Worm (Caenorhabditis elegans): ENCODE measurements around the gene F14D7.1.
A peak's percentile ranks its signal among the peaks of the same experiment; 100 is the strongest.

The F14D7.1 gene

DNA sequence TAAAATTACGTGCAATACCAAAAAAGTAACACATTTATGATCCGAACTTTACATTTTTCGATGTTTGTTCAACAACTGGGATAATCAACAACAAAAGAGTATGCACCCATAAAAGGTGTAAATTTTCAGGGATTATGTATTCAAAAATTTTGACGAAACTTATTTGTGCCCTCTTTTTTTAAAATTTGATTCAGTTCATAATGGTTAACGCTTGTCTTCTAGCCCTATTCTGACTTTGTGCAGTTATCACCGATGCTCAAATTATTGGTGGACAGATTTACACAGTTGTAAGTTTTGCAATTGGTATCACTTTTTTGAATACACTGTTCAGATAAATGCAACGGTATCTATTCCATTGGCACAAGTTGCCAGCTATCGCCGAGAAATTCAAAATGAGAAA, 40.6 kb downstream of the F14D7.1 start, which contains the start of gene K02E11.6:
Gene K02E11.6 (plus strand): TSS at position 149 of the 400 bp plus-strand sequence.
- peak in 1 of 2 experiments; percentile 98 for TF ChIP-seq unc-62 (GFP tag; optimal IDR thresholded peaks at IDR 0.05 in 1 of 2)
- no peak for TF ChIP-seq unc-62 (tag; optimal IDR thresholded peaks at IDR 0.05)
- no peak for TF ChIP-seq lin-1 (GFP tag; IDR thresholded peaks at IDR 0.05)
- no peak for TF ChIP-seq dmd-9 (GFP tag; IDR thresholded peaks at IDR 0.05)

ce11 chrV:14248025-14248424, 41.2 kb downstream of the F14D7.1 start, which contains the start of gene K02E11.4:
Gene K02E11.4 (minus strand): TSS chrV:14248125.
- TF ChIP-seq aha-1 (tag) = no peak
- no peak for TF ChIP-seq mxl-3 (GFP tag; optimal IDR thresholded peaks at IDR 0.05)
- no peak for TF ChIP-seq aly-2 (tag; optimal IDR thresholded peaks at IDR 0.05)
- TF ChIP-seq hlh-11 (tag; optimal IDR thresholded peaks at IDR 0.05) = no peak
- no peak for TF ChIP-seq set-16 (GFP tag; IDR thresholded peaks at IDR 0.05)
- no peak for TF ChIP-seq ces-1 (GFP tag; optimal IDR thresholded peaks at IDR 0.05)
- no peak for TF ChIP-seq snpc-1.2 (GFP tag; IDR thresholded peaks at IDR 0.05)
- TF ChIP-seq hlh-30 (tag; optimal IDR thresholded peaks at IDR 0.05; ENCODE audit: insufficient read depth) = no peak
- TF ChIP-seq nhr-41 (GFP tag; IDR thresholded peaks at IDR 0.05) = no peak

ce11 chrV:14246761-14247160, 42.5 kb downstream of the F14D7.1 start, which contains the start of gene K02E11.3:
Gene K02E11.3 (minus strand): TSS chrV:14246861.
- TF ChIP-seq lin-15B (tag; optimal IDR thresholded peaks at IDR 0.05) (no peak), mxl-3 (GFP tag; optimal IDR thresholded peaks at IDR 0.05) (no peak), pha-4 (GFP tag; IDR thresholded peaks at IDR 0.05) (no peak), pha-4 (tag; optimal IDR thresholded peaks at IDR 0.05) (no peak), gei-8 (GFP tag; optimal IDR thresholded peaks at IDR 0.05) (no peak), lsy-2 (tag; optimal IDR thresholded peaks at IDR 0.05) (no peak), lin-13 (GFP tag; optimal IDR thresholded peaks at IDR 0.05) (no peak), F26F4.8 (GFP tag; conservative IDR thresholded peaks at IDR 0.05) (no peak), D1046.2 (GFP tag; IDR thresholded peaks at IDR 0.05) (no peak), arid-1 (GFP tag; conservative IDR thresholded peaks at IDR 0.05) (no peak), F10B5.3 (tag; optimal IDR thresholded peaks at IDR 0.05) (no peak), pqm-1 (tag; optimal IDR thresholded peaks at IDR 0.05) (no peak), ZK337.2 (GFP tag; IDR thresholded peaks at IDR 0.05) (no peak), ctbp-1 (GFP tag; IDR thresholded peaks at IDR 0.05) (no peak), nhr-48 (tag; optimal IDR thresholded peaks at IDR 0.05) (no peak), zag-1 (tag; optimal IDR thresholded peaks at IDR 0.05) (no peak), Y48G9A.11 (GFP tag; IDR thresholded peaks at IDR 0.05) (no peak), set-16 (GFP tag; IDR thresholded peaks at IDR 0.05) (no peak)

ce11 chrV:14243904-14244303, 45.4 kb downstream of the F14D7.1 start, which contains the start of gene sre-7:
Gene sre-7 (plus strand): TSS chrV:14244204.
- TF ChIP-seq dve-1 (tag; optimal IDR thresholded peaks at IDR 0.05; ENCODE audit: insufficient read depth) = no peak
- no peak for TF ChIP-seq F26F4.8 (GFP tag; conservative IDR thresholded peaks at IDR 0.05)
- no peak for TF ChIP-seq snpc-4 (tag; optimal IDR thresholded peaks at IDR 0.05)
- TF ChIP-seq ztf-7 (tag; optimal IDR thresholded peaks at IDR 0.05) = no peak
- TF ChIP-seq ceh-44 (GFP tag; IDR thresholded peaks at IDR 0.05) = no peak
- TF ChIP-seq mdt-29 (GFP tag; IDR thresholded peaks at IDR 0.05) = no peak

DNA sequence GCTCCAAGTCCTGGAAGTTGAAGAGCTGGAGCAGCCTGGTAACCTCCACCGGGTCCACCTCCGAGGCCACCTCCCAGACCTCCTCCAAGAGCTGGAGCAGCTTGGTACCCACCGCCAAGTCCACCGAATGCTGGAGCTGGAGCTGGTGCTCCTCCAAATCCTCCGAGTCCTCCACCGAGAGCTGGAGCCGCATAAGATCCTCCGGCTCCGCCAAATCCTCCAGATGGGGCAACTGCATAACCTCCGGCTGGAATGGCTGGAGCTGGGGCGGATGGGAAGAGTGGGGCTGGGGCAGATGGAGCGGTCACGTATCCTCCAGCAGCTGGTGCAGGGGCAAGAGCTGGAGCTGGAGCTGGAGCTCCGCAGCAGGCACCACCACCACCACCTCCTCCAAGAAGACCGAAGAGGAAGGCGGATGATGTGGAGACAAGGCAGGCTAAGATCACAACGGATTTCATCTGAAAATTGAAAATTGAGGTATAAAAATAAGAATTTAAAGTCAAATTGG, 48.5 kb downstream of the F14D7.1 start, which contains the start of gene K02E11.10:
Gene K02E11.10 (minus strand): TSS at position 458 of the 508 bp plus-strand sequence.
- no peak; the same call in 1 of the 2 replicates for TF ChIP-seq pha-4 (GFP tag; IDR thresholded peaks at IDR 0.05)
- TF ChIP-seq pha-4 (tag; optimal IDR thresholded peaks at IDR 0.05) = no peak
- TF ChIP-seq cey-2 (tag; optimal IDR thresholded peaks at IDR 0.05; ENCODE audit: borderline replicate concordance, insufficient read depth) = no peak
- no peak for TF ChIP-seq vab-7 (GFP tag; IDR thresholded peaks at IDR 0.05)
- TF ChIP-seq T26A8.4 (GFP tag; IDR thresholded peaks at IDR 0.05) = no peak
- 0 out of 4 replicates have a peak, but pooled peaks of 1 of the 2 experiments have one; percentile 40 for TF ChIP-seq madf-5 (GFP tag; IDR thresholded peaks at IDR 0.05)
- TF ChIP-seq spr-1 (tag; optimal IDR thresholded peaks at IDR 0.05) = peak; percentile 9
- no peak for TF ChIP-seq ztf-11 (tag; optimal IDR thresholded peaks at IDR 0.05)
- peak; percentile 97 for TF ChIP-seq set-16 (GFP tag; IDR thresholded peaks at IDR 0.05)
- no peak for TF ChIP-seq hif-1 (tag; optimal IDR thresholded peaks at IDR 0.05)
- no peak for TF ChIP-seq mdt-29 (GFP tag; IDR thresholded peaks at IDR 0.05)
- TF ChIP-seq aha-1 (tag) = peak; percentile 56
- no peak for TF ChIP-seq ceh-32 (tag; optimal IDR thresholded peaks at IDR 0.05; ENCODE audit: poor library complexity)
- TF ChIP-seq F49E8.2 (tag; optimal IDR thresholded peaks at IDR 0.05; ENCODE audit: borderline replicate concordance) = no peak

All from whole organism, L4 larva.